Fruit fly (Drosophila melanogaster) whole organism, prepupa: Measurements from ENCODE around the gene CG6901.

Experiments used
- CG10669 ChIP-seq: fragments of 200-800 bp; sonication (Bioruptor generic); optimal IDR thresholded peaks from 3 replicates; lab custom pipeline; 2018; ENCODE audit warnings: missing biosample characterization, mild to moderate bottlenecking, missing genetic modification characterization, moderate library complexity
- CG11294 ChIP-seq: fragments of 200-800 bp; sonication (Bioruptor generic); IDR thresholded peaks from 2 replicates; pipeline ENCODE4 v1.3.6; 2022; ENCODE audit warnings: missing biosample characterization, missing genetic modification characterization
- CG11902 ChIP-seq: fragments of 200-800 bp; sonication (Bioruptor generic); optimal IDR thresholded peaks from 3 replicates; lab custom pipeline; 2016; ENCODE audit warnings: missing biosample characterization, missing genetic modification characterization
- CG1621 ChIP-seq: fragments of 200-800 bp; sonication (Bioruptor generic); optimal IDR thresholded peaks from 3 replicates; lab custom pipeline; 2018; ENCODE audit warnings: missing biosample characterization, mild to moderate bottlenecking, missing genetic modification characterization
- CG31627 ChIP-seq: fragments of 200-800 bp; sonication (Bioruptor generic); optimal IDR thresholded peaks from 3 replicates; lab custom pipeline; 2016; ENCODE audit warnings: missing biosample characterization, missing genetic modification characterization
- CG32006 ChIP-seq: fragments of 200-800 bp; sonication (Bioruptor generic); optimal IDR thresholded peaks from 3 replicates; lab custom pipeline; 2017; ENCODE audit warnings: missing biosample characterization, mild to moderate bottlenecking, missing genetic modification characterization
- CG6163 ChIP-seq: fragments of 200-800 bp; sonication (Bioruptor generic); IDR thresholded peaks from 3 replicates; pipeline ENCODE4 v1.3.6; 2022; ENCODE audit warnings: missing biosample characterization, missing genetic modification characterization
- CG7368 ChIP-seq: fragments of 200-800 bp; sonication (Bioruptor generic); optimal IDR thresholded peaks from 3 replicates; lab custom pipeline; 2016; ENCODE audit warnings: missing biosample characterization, missing genetic modification characterization
- CG8319 ChIP-seq: fragments of 200-800 bp; sonication (Bioruptor generic); optimal IDR thresholded peaks from 3 replicates; lab custom pipeline; 2016; ENCODE audit warnings: missing biosample characterization, missing genetic modification characterization
- CG8632 ChIP-seq: fragments of 200-800 bp; sonication (Bioruptor generic); optimal IDR thresholded peaks from 3 replicates; lab custom pipeline; 2016; ENCODE audit warnings: missing biosample characterization, missing genetic modification characterization
- CG9139 ChIP-seq: fragments of 200-800 bp; sonication (Bioruptor generic); optimal IDR thresholded peaks from 3 replicates; lab custom pipeline; 2017; ENCODE audit warnings: missing biosample characterization, mild to moderate bottlenecking, missing genetic modification characterization
- Eip75B ChIP-seq: fragments of 200-800 bp; sonication (Bioruptor generic); optimal IDR thresholded peaks from 3 replicates; lab custom pipeline; 2016; ENCODE audit warnings: missing biosample characterization, missing genetic modification characterization
- Eip78C ChIP-seq: fragments of 200-800 bp; sonication (Bioruptor generic); peaks from one replicate; lab custom pipeline; 2016; ENCODE audit warnings: missing biosample characterization, missing genetic modification characterization
- Eip93F ChIP-seq: fragments of 200-800 bp; sonication (Bioruptor generic); optimal IDR thresholded peaks from 2 replicates; lab custom pipeline; 2016; ENCODE audit warnings: missing biosample characterization, mild to moderate bottlenecking, missing genetic modification characterization
- Gug ChIP-seq: fragments of 200-800 bp; sonication (Bioruptor generic); IDR thresholded peaks from 2 replicates; pipeline ENCODE4 v1.3.6; 2022; ENCODE audit warnings: missing biosample characterization, missing genetic modification characterization
- Hr38 ChIP-seq: sonication (Bioruptor generic); optimal IDR thresholded peaks from 2 replicates; lab custom pipeline; 2016; ENCODE audit warnings: missing biosample characterization, missing genetic modification characterization
- Hr39 ChIP-seq: fragments of 200-800 bp; sonication (Bioruptor generic); optimal IDR thresholded peaks from 2 replicates; lab custom pipeline; 2016; ENCODE audit warnings: missing biosample characterization, missing genetic modification characterization
- OdsH ChIP-seq: fragments of 200-800 bp; sonication (Bioruptor generic); optimal IDR thresholded peaks from 3 replicates; lab custom pipeline; 2016; ENCODE audit warnings: missing biosample characterization, missing genetic modification characterization
- Smox ChIP-seq: fragments of 200-800 bp; sonication (Bioruptor generic); optimal IDR thresholded peaks from 3 replicates; lab custom pipeline; 2016; ENCODE audit warnings: missing biosample characterization, missing genetic modification characterization
- Sox102F ChIP-seq: fragments of 200-800 bp; sonication (Bioruptor generic); optimal IDR thresholded peaks from 2 replicates; lab custom pipeline; 2016; ENCODE audit warnings: missing biosample characterization, mild to moderate bottlenecking, missing genetic modification characterization
- Sox14 ChIP-seq: fragments of 200-800 bp; sonication (Bioruptor generic); optimal IDR thresholded peaks from 3 replicates; lab custom pipeline; 2016; ENCODE audit warnings: missing biosample characterization, missing genetic modification characterization
- Sox15 ChIP-seq: fragments of 200-800 bp; sonication (Bioruptor generic); optimal IDR thresholded peaks from 3 replicates; lab custom pipeline; 2016; ENCODE audit warnings: missing biosample characterization, missing genetic modification characterization
- achi ChIP-seq: fragments of 200-800 bp; sonication (Bioruptor generic); optimal IDR thresholded peaks from 3 replicates; lab custom pipeline; 2016; ENCODE audit warnings: missing biosample characterization, missing genetic modification characterization
- acj6 ChIP-seq: fragments of 200-800 bp; sonication (Bioruptor generic); optimal IDR thresholded peaks from 3 replicates; lab custom pipeline; 2016; ENCODE audit warnings: missing biosample characterization, missing genetic modification characterization
- dsx ChIP-seq: fragments of 200-800 bp; optimal IDR thresholded peaks from 3 replicates; lab custom pipeline; 2019; ENCODE audit warnings: missing biosample characterization, mild to moderate bottlenecking, missing genetic modification characterization, moderate library complexity; ENCODE audit not compliant: poor library complexity, severe bottlenecking
- esn ChIP-seq: fragments of 200-800 bp; sonication (Bioruptor generic); optimal IDR thresholded peaks from 2 replicates; lab custom pipeline; 2016; ENCODE audit warnings: missing biosample characterization, mild to moderate bottlenecking, missing genetic modification characterization, moderate library complexity
- fd59A ChIP-seq: fragments of 200-800 bp; sonication (Bioruptor generic); optimal IDR thresholded peaks from 2 replicates; lab custom pipeline; 2017; ENCODE audit warnings: missing biosample characterization, mild to moderate bottlenecking, missing genetic modification characterization, missing genetic modification reagents
- fkh ChIP-seq: fragments of 200-800 bp; sonication (Bioruptor generic); optimal IDR thresholded peaks from 3 replicates; lab custom pipeline; 2017; ENCODE audit warnings: missing biosample characterization, mild to moderate bottlenecking, missing genetic modification characterization, moderate library complexity
- pdm3 ChIP-seq: fragments of 200-800 bp; sonication (Bioruptor generic); optimal IDR thresholded peaks from 3 replicates; lab custom pipeline; 2016; ENCODE audit warnings: missing biosample characterization, missing genetic modification characterization
- ss ChIP-seq, 2 experiments: fragments of 200-800 bp; sonication (Bioruptor generic); optimal IDR thresholded peaks; 2 replicates in 1 of 2; 3 replicates in 1 of 2; lab custom pipeline; 2017 to 2018; ENCODE audit warnings: mild to moderate bottlenecking in 2 of 2, missing biosample characterization in 2 of 2, missing genetic modification characterization in 2 of 2, moderate library complexity in 1 of 2
- vri ChIP-seq: fragments of 200-800 bp; sonication (Bioruptor generic); optimal IDR thresholded peaks from 3 replicates; lab custom pipeline; 2016; ENCODE audit warnings: missing biosample characterization, mild to moderate bottlenecking, missing genetic modification characterization

The CG6901 gene

DNA sequence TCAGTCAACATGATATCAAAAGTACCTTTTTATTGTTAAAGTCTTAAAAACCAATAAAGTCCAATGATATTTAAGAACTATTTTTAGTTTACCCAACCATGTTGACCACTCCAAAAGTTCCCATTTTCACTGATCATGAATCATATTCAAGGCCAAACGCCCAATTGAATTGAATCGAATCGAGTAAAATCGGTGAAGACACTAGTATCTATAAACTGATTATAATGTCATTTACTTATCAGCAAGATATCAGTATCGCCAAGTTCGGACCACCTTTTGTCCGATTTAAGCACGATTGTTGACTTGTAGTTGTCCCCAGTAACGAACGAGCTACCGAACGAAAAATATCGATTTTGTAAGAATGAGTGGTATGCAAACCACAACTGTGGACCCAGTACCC is at the start of gene CG6901:
Gene CG6901 (plus strand): TSS at position 323 of the 400 bp plus-strand sequence.
- TF ChIP-seq acj6 (no peak), CG7368 (GFP tag; lab: Kevin White, UChicago) (no peak), pdm3 (GFP tag; lab: Kevin White, UChicago) (no peak), achi (GFP tag; lab: Kevin White, UChicago) (no peak), Sox15 (no peak), Eip75B (no peak), CG6163 (GFP tag; lab: Robert Waterston, UW) (no peak), CG8632 (no peak)

DNA sequence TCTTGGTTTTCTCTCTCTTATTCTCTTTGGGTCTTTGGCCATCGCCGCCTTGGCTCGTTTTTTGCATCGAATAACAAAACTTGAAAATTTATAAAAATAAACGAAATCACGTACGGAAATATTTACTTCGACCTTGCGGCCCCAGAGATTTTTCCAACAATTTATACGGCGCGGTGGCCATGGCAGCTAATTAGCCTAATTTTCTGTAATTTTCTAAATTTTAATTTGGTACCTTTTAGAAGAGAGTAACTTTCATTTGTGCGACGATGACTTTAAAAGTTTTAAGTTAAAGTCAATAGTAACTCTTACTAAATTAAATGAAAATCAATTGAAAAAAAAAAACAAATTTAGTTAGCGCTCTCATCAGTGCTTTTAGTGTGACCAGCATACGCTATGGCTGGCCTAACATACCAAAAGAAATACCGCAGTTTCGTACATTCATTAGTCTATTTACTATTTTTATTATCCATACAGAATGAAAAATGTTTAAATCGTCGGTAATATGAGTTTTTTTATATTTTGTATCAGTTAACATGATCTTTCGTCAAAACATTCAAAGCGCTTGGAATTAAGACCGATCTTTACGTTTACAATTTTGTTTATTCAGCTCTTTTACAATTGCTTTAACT is 49.6 kb upstream of the CG6901 start:
- peak; percentile 11 for TF ChIP-seq Sox14 (GFP tag; lab: Kevin White, UChicago)
- TF ChIP-seq Sox102F (GFP tag; lab: Kevin White, UChicago), result no peak
- TF ChIP-seq esn (GFP tag; lab: Kevin White, UChicago), result no peak
- TF ChIP-seq CG6163 (GFP tag; lab: Robert Waterston, UW), result peak; percentile 24; the same call in 1 of the 3 replicates
- TF ChIP-seq CG8319 (GFP tag; lab: Kevin White, UChicago), result no peak
- TF ChIP-seq dsx (GFP tag; lab: Kevin White, UChicago), result no peak
- TF ChIP-seq fd59A (GFP tag; lab: Kevin White, UChicago), result no peak
- TF ChIP-seq CG32006 (GFP tag; lab: Kevin White, UChicago), result no peak
- TF ChIP-seq Eip78C (GFP tag; lab: Kevin White, UChicago), result peak; percentile 76
- no peak for TF ChIP-seq CG1621 (tag; lab: Kevin White, UChicago)
- no peak for TF ChIP-seq Gug (GFP tag; lab: Robert Waterston, UW)
- TF ChIP-seq CG10669 (GFP tag; lab: Kevin White, UChicago), result no peak
- no peak for TF ChIP-seq CG11294 (GFP tag; lab: Robert Waterston, UW)
- TF ChIP-seq OdsH (GFP tag; lab: Kevin White, UChicago), result no peak

DNA sequence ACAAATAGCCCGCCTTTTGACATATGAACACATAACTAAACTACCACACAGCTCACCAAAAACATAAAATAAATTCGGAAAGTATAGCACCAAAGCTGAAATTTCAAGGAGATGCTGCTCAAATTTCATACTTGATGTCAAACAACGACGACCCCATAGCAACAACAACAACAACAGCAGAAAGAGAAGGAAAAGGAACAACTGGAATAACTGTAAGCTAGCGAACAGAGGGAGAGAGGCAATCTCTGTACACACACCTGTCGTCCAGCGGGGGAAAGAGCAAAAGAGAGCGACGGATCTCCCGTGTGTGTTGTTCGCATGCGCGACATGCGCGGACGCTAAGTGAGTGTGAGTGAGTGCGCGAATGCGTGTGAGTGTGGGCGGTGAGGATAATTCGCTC is 48.7 kb upstream of the CG6901 start:
- TF ChIP-seq CG10669 (GFP tag; lab: Kevin White, UChicago), result no peak
- no peak for TF ChIP-seq CG8632
- peak in 1 of 2 experiments; percentile 62 for TF ChIP-seq ss (GFP tag; optimal IDR thresholded peaks at IDR 0.05; lab: Kevin White, UChicago)
- TF ChIP-seq CG1621 (tag; lab: Kevin White, UChicago), result no peak
- peak; percentile 5 for TF ChIP-seq dsx (GFP tag; lab: Kevin White, UChicago)
- no peak for TF ChIP-seq Hr39
- TF ChIP-seq CG6163 (GFP tag; lab: Robert Waterston, UW), result peak; percentile 61; the same call in 1 of the 3 replicates
- TF ChIP-seq fkh (GFP tag; lab: Kevin White, UChicago), result peak; percentile 36

DNA sequence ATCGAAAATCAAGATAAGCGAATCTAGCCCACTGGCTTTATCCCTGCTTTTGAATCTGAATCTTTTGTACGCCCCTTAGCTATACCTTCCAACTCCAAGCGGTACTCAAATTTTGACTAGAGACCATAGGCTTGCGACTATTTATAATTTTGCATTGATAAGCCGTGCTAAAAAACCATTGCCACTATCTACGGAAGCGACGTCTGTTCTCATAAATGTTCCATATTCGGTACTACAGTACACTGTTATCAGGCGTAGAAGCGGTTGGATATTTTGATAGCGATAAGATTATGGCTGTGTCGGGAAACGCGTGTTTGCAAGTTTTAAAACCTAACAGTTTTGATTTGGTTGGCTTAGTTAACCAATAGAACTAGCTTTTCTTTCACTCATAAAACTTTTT is 47.9 kb upstream of the CG6901 start:
- no peak for TF ChIP-seq CG9139 (GFP tag; lab: Kevin White, UChicago)
- TF ChIP-seq Eip93F (GFP tag; lab: Kevin White, UChicago), result no peak
- TF ChIP-seq Smox (GFP tag; lab: Kevin White, UChicago), result no peak
- no peak for TF ChIP-seq CG31627
- TF ChIP-seq CG11294 (GFP tag; lab: Robert Waterston, UW), result no peak
- TF ChIP-seq Hr38, result no peak
- no peak for TF ChIP-seq fkh (GFP tag; lab: Kevin White, UChicago)
- TF ChIP-seq OdsH (GFP tag; lab: Kevin White, UChicago), result no peak
- no peak for TF ChIP-seq CG11902 (GFP tag; lab: Kevin White, UChicago)
- no peak for TF ChIP-seq vri (GFP tag; lab: Kevin White, UChicago)
